Fruit fly (Drosophila melanogaster) whole organism, prepupa: ENCODE measurements around the gene Polr3I.
A peak's percentile ranks its signal among the peaks of the same experiment; 100 is the strongest.

Experiments
- eg ChIP-seq: fragments of 200-800 bp; sonication (Bioruptor generic); IDR thresholded peaks from 3 replicates; pipeline ENCODE4 v1.3.6; 2022; ENCODE audit warnings: missing biosample characterization, missing genetic modification characterization
- esn ChIP-seq: fragments of 200-800 bp; sonication (Bioruptor generic); optimal IDR thresholded peaks from 2 replicates; lab custom pipeline; 2016; ENCODE audit warnings: missing biosample characterization, mild to moderate bottlenecking, missing genetic modification characterization, moderate library complexity

DNA sequence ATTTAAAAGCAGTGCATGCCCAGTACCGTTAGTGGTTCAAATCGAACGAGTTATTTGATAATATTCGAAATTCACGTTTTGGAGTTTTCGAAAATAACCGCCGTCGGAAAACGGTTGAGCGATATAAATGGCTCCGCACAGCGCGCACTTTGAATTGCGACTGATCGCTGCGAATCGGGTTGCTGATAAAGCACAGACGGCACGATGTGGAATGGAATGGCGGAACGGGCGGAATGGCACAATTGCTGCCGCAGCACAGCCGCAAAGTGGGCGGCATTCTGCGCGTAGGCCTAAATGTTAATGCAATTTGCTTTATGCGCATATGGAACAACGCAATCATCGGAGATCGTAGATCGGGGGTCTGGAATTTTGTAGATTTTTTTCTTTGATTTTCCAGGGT lies 9.7 kb upstream of the Polr3I start:
- TF ChIP-seq eg (0 out of 3 replicates have a peak, but pooled peaks have one; percentile 9), esn (GFP tag; lab: Kevin White, UChicago) (no peak)
